Fruit fly (Drosophila melanogaster) whole organism, prepupa: ENCODE measurements around the gene CG5877.

ENCODE experiments used
- Blimp-1 ChIP-seq: fragments of 200-800 bp; sonication (Bioruptor generic); optimal IDR thresholded peaks from 3 replicates; lab custom pipeline; 2017; ENCODE audit warnings: missing biosample characterization, missing genetic modification characterization, mild to moderate bottlenecking, moderate library complexity, missing genetic modification reagents
- CG10631 ChIP-seq: fragments of 200-800 bp; sonication (Bioruptor generic); optimal IDR thresholded peaks from 2 replicates; lab custom pipeline; 2016; ENCODE audit warnings: missing biosample characterization, missing genetic modification characterization
- CG10669 ChIP-seq: fragments of 200-800 bp; sonication (Bioruptor generic); optimal IDR thresholded peaks from 3 replicates; lab custom pipeline; 2018; ENCODE audit warnings: missing biosample characterization, mild to moderate bottlenecking, missing genetic modification characterization, moderate library complexity
- CG11902 ChIP-seq: fragments of 200-800 bp; sonication (Bioruptor generic); optimal IDR thresholded peaks from 3 replicates; lab custom pipeline; 2016; ENCODE audit warnings: missing biosample characterization, missing genetic modification characterization
- CG1621 ChIP-seq: fragments of 200-800 bp; sonication (Bioruptor generic); optimal IDR thresholded peaks from 3 replicates; lab custom pipeline; 2018; ENCODE audit warnings: missing biosample characterization, mild to moderate bottlenecking, missing genetic modification characterization
- CG3032 ChIP-seq: fragments of 200-800 bp; optimal IDR thresholded peaks from 2 replicates; lab custom pipeline; 2019; ENCODE audit warnings: missing biosample characterization, mild to moderate bottlenecking, missing genetic modification characterization, moderate library complexity
- CG31627 ChIP-seq: fragments of 200-800 bp; sonication (Bioruptor generic); optimal IDR thresholded peaks from 3 replicates; lab custom pipeline; 2016; ENCODE audit warnings: missing biosample characterization, missing genetic modification characterization
- CG32006 ChIP-seq: fragments of 200-800 bp; sonication (Bioruptor generic); optimal IDR thresholded peaks from 3 replicates; lab custom pipeline; 2017; ENCODE audit warnings: missing biosample characterization, mild to moderate bottlenecking, missing genetic modification characterization
- CG4318 ChIP-seq: fragments of 200-800 bp; sonication (Bioruptor generic); optimal IDR thresholded peaks from 3 replicates; lab custom pipeline; 2017; ENCODE audit warnings: missing biosample characterization, mild to moderate bottlenecking, missing genetic modification characterization
- CG6854 ChIP-seq: fragments of 200-800 bp; sonication (Bioruptor generic); optimal IDR thresholded peaks from 2 replicates; lab custom pipeline; 2017; ENCODE audit warnings: missing biosample characterization, mild to moderate bottlenecking, missing genetic modification characterization
- CG7368 ChIP-seq: fragments of 200-800 bp; sonication (Bioruptor generic); optimal IDR thresholded peaks from 3 replicates; lab custom pipeline; 2016; ENCODE audit warnings: missing biosample characterization, missing genetic modification characterization
- CG8632 ChIP-seq: fragments of 200-800 bp; sonication (Bioruptor generic); optimal IDR thresholded peaks from 3 replicates; lab custom pipeline; 2016; ENCODE audit warnings: missing biosample characterization, missing genetic modification characterization
- Eip75B ChIP-seq: fragments of 200-800 bp; sonication (Bioruptor generic); optimal IDR thresholded peaks from 3 replicates; lab custom pipeline; 2016; ENCODE audit warnings: missing biosample characterization, missing genetic modification characterization
- Eip78C ChIP-seq: fragments of 200-800 bp; sonication (Bioruptor generic); peaks from one replicate; lab custom pipeline; 2016; ENCODE audit warnings: missing biosample characterization, missing genetic modification characterization
- Eip93F ChIP-seq: fragments of 200-800 bp; sonication (Bioruptor generic); optimal IDR thresholded peaks from 2 replicates; lab custom pipeline; 2016; ENCODE audit warnings: missing biosample characterization, mild to moderate bottlenecking, missing genetic modification characterization
- Ets21C ChIP-seq: fragments of 200-800 bp; sonication (Bioruptor generic); optimal IDR thresholded peaks from 3 replicates; lab custom pipeline; 2016; ENCODE audit warnings: missing biosample characterization, missing genetic modification characterization
- Hr38 ChIP-seq: sonication (Bioruptor generic); optimal IDR thresholded peaks from 2 replicates; lab custom pipeline; 2016; ENCODE audit warnings: missing biosample characterization, missing genetic modification characterization
- Hr39 ChIP-seq: fragments of 200-800 bp; sonication (Bioruptor generic); optimal IDR thresholded peaks from 2 replicates; lab custom pipeline; 2016; ENCODE audit warnings: missing biosample characterization, missing genetic modification characterization
- OdsH ChIP-seq: fragments of 200-800 bp; sonication (Bioruptor generic); optimal IDR thresholded peaks from 3 replicates; lab custom pipeline; 2016; ENCODE audit warnings: missing biosample characterization, missing genetic modification characterization
- Sox102F ChIP-seq: fragments of 200-800 bp; sonication (Bioruptor generic); optimal IDR thresholded peaks from 2 replicates; lab custom pipeline; 2016; ENCODE audit warnings: missing biosample characterization, mild to moderate bottlenecking, missing genetic modification characterization
- Sox15 ChIP-seq: fragments of 200-800 bp; sonication (Bioruptor generic); optimal IDR thresholded peaks from 3 replicates; lab custom pipeline; 2016; ENCODE audit warnings: missing biosample characterization, missing genetic modification characterization
- cyc ChIP-seq: fragments of 200-800 bp; sonication (Bioruptor generic); optimal IDR thresholded peaks from 3 replicates; lab custom pipeline; 2016; ENCODE audit warnings: missing biosample characterization, missing genetic modification characterization
- eg ChIP-seq: fragments of 200-800 bp; sonication (Bioruptor generic); IDR thresholded peaks from 3 replicates; pipeline ENCODE4 v1.3.6; 2022; ENCODE audit warnings: missing biosample characterization, missing genetic modification characterization
- esn ChIP-seq: fragments of 200-800 bp; sonication (Bioruptor generic); optimal IDR thresholded peaks from 2 replicates; lab custom pipeline; 2016; ENCODE audit warnings: missing biosample characterization, mild to moderate bottlenecking, missing genetic modification characterization, moderate library complexity
- fkh ChIP-seq: fragments of 200-800 bp; sonication (Bioruptor generic); optimal IDR thresholded peaks from 3 replicates; lab custom pipeline; 2017; ENCODE audit warnings: missing biosample characterization, mild to moderate bottlenecking, missing genetic modification characterization, moderate library complexity
- lz ChIP-seq: fragments of 200-800 bp; sonication (Bioruptor generic); optimal IDR thresholded peaks from 3 replicates; lab custom pipeline; 2016; ENCODE audit warnings: missing biosample characterization, missing genetic modification characterization
- net ChIP-seq: fragments of 200-800 bp; sonication (Bioruptor generic); optimal IDR thresholded peaks from 3 replicates; lab custom pipeline; 2016; ENCODE audit warnings: missing biosample characterization, missing genetic modification characterization
- pdm3 ChIP-seq: fragments of 200-800 bp; sonication (Bioruptor generic); optimal IDR thresholded peaks from 3 replicates; lab custom pipeline; 2016; ENCODE audit warnings: missing biosample characterization, missing genetic modification characterization
- salr ChIP-seq, 2 experiments: fragments of 200-800 bp; sonication (Bioruptor generic); optimal IDR thresholded peaks; 3 replicates each; lab custom pipeline; 2016 to 2018; ENCODE audit warnings: missing biosample characterization in 2 of 2, missing genetic modification characterization in 2 of 2, mild to moderate bottlenecking in 1 of 2
- spab ChIP-seq: fragments of 200-800 bp; sonication (Bioruptor generic); optimal IDR thresholded peaks from 2 replicates; lab custom pipeline; 2017; ENCODE audit warnings: missing biosample characterization, mild to moderate bottlenecking, missing genetic modification characterization, missing genetic modification reagents
- svp ChIP-seq: fragments of 200-800 bp; sonication (Bioruptor generic); peaks from one replicate; lab custom pipeline; 2016; ENCODE audit warnings: missing biosample characterization, missing genetic modification characterization
- topi ChIP-seq: fragments of 200-800 bp; sonication (Bioruptor generic); optimal IDR thresholded peaks from 3 replicates; lab custom pipeline; 2016; ENCODE audit warnings: missing biosample characterization, missing genetic modification characterization
- vri ChIP-seq: fragments of 200-800 bp; sonication (Bioruptor generic); optimal IDR thresholded peaks from 3 replicates; lab custom pipeline; 2016; ENCODE audit warnings: missing biosample characterization, mild to moderate bottlenecking, missing genetic modification characterization

The CG5877 gene

DNA sequence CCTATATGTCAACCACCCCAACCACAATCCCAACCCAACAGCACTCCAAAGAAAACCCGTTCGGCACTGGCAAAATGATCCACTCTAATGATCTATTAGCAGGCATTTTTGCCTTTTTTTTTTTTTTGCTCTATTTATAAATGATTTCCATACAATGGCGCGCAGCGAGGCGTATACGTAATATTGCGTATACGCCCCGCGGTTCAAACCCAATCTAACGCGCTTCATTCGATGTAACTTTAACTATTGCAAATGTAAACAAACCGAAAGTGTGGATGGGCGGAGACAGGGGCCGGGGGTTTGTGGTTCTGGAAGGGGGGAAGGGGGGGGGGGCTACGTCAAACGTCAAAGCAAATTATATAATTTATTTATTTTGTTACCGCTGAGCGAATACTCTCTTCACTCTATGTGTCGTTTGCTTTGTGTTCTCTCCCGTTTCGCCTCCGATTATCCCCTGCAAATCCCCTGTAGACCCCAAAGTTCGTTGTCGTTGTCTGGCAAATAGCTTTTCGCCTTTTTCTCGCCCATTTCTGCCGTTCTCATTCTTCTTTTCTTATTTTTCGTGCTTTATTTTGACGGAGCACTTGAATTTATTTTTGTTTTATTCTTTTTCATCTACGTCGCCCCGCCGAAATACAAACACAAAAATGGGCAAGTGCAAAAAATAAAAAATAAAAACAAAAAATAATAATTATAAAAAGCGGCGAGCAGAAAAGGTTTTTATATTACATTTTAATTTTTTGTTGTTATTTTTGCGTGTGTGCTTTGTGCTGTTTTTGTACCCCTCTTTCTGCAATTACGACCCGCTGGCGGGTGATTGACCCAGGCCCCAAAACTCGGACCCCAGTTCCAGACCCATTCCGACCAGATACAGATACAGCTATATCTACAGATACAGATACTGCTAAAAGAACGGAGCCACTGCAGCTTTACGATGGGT, 10.6 kb downstream of the CG5877 start:
- TF ChIP-seq CG6854 (GFP tag; lab: Kevin White, UChicago) (peak; percentile 15), CG10631 (GFP tag; lab: Kevin White, UChicago) (no peak), lz (GFP tag; lab: Kevin White, UChicago) (no peak), Eip78C (peak; percentile 18), Eip93F (GFP tag; lab: Kevin White, UChicago) (peak; percentile 49), Sox102F (peak; percentile 15), pdm3 (GFP tag; lab: Kevin White, UChicago) (no peak), cyc (GFP tag; lab: Kevin White, UChicago) (no peak), CG4318 (GFP tag; lab: Kevin White, UChicago) (no peak), Hr38 (GFP tag; lab: Kevin White, UChicago) (no peak), svp (GFP tag; lab: Kevin White, UChicago) (peak; percentile 77), CG3032 (tag; lab: Kevin White, UChicago) (no peak), CG10669 (no peak), vri (GFP tag; lab: Kevin White, UChicago) (peak; percentile 84), eg (GFP tag; lab: Robert Waterston, UW) (0 out of 3 replicates have a peak, but pooled peaks have one; percentile 26), net (GFP tag; lab: Kevin White, UChicago) (no peak), fkh (GFP tag; lab: Kevin White, UChicago) (peak; percentile 75), Ets21C (GFP tag; lab: Kevin White, UChicago) (no peak), Sox15 (no peak), Blimp-1 (GFP tag; lab: Kevin White, UChicago) (peak; percentile 13), spab (GFP tag; lab: Kevin White, UChicago) (no peak)

dm6 chrX:15304211-15304610, 11.4 kb downstream of the CG5877 start:
- TF ChIP-seq topi (GFP tag; lab: Kevin White, UChicago) (peak; percentile 2), salr (GFP tag; optimal IDR thresholded peaks at IDR 0.05; lab: Kevin White, UChicago) (no peak), Hr39 (GFP tag; lab: Kevin White, UChicago) (peak; percentile 25), fkh (GFP tag; lab: Kevin White, UChicago) (no peak), vri (GFP tag; lab: Kevin White, UChicago) (no peak), CG8632 (GFP tag; lab: Kevin White, UChicago) (no peak), Eip78C (peak; percentile 67), CG1621 (tag; lab: Kevin White, UChicago) (no peak), Eip75B (GFP tag; lab: Kevin White, UChicago) (no peak), OdsH (GFP tag; lab: Kevin White, UChicago) (peak; percentile 3), pdm3 (GFP tag; lab: Kevin White, UChicago) (peak; percentile 17), CG31627 (GFP tag; lab: Kevin White, UChicago) (peak; percentile 31), cyc (GFP tag; lab: Kevin White, UChicago) (peak; percentile 7), CG10631 (GFP tag; lab: Kevin White, UChicago) (peak; percentile 10), Ets21C (GFP tag; lab: Kevin White, UChicago) (no peak), lz (GFP tag; lab: Kevin White, UChicago) (peak; percentile 29), esn (GFP tag; lab: Kevin White, UChicago) (peak; percentile 28), CG7368 (GFP tag; lab: Kevin White, UChicago) (no peak), CG32006 (GFP tag; lab: Kevin White, UChicago) (peak; percentile 17), CG11902 (GFP tag; lab: Kevin White, UChicago) (peak; percentile 1)
